Fruit fly (Drosophila melanogaster): ENCODE results near the gene CG43145.

The CG43145 gene

DNA sequence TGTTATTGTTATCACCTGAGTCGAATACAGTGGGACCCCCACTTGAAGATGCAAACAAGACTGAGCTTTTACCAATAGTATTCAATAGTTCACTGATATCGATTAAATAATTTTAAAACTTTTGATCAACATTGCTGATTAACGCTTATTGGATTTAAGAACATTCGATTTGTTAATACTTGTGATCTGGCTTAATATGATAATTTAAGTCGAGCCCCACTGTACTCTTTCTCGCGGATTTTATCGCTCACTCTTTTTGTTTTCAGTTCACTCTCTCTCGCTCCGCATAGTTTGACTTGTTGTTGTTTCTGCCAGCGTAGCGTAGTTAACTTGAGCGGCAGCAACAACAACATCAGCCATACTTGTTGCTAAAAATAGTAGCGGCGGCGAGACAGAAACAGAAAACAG lies 45.9 kb upstream of the CG43145 start (continued):
- TF ChIP-seq slbo (GFP tag; IDR thresholded peaks at IDR 0.05) (peak; percentile 98), NC2α (GFP tag; optimal IDR thresholded peaks at IDR 0.05) (peak; percentile 96), vnd (GFP tag; IDR thresholded peaks at IDR 0.05; ENCODE audit: partially characterized antibody) (no peak), wdn (GFP tag; IDR thresholded peaks at IDR 0.05) (peak; percentile 97), CG17385 (GFP tag; optimal IDR thresholded peaks at IDR 0.05) (peak; percentile 97), CG10979 (tag; optimal IDR thresholded peaks at IDR 0.05) (peak; percentile 98), slou (GFP tag; optimal IDR thresholded peaks at IDR 0.05) (peak; percentile 92), fd96Cb (tag; optimal IDR thresholded peaks at IDR 0.05) (peak; percentile 98), Ptx1 (GFP tag; IDR thresholded peaks at IDR 0.05) (peak; percentile 98), Stat92E (GFP tag; optimal IDR thresholded peaks at IDR 0.05) (peak in 1 of 3 experiments; percentile 98), CG31365 (tag; optimal IDR thresholded peaks at IDR 0.05) (peak; percentile 93), CG14050 (GFP tag; IDR thresholded peaks at IDR 0.05) (peak; percentile 97), D19B (GFP tag; optimal IDR thresholded peaks at IDR 0.05) (peak; percentile 93), CG10366 (GFP tag; IDR thresholded peaks at IDR 0.05) (peak; percentile 98), dysf (GFP tag; IDR thresholded peaks at IDR 0.05) (peak; percentile 99), Ravus (GFP tag; IDR thresholded peaks at IDR 0.05) (peak; percentile 94), fd102C (GFP tag; optimal IDR thresholded peaks at IDR 0.05) (peak; percentile 69), grau (tag; optimal IDR thresholded peaks at IDR 0.05) (peak; percentile 100), Blimp-1 (GFP tag; optimal IDR thresholded peaks at IDR 0.05) (peak; percentile 97), CG12299 (tag; optimal IDR thresholded peaks at IDR 0.05) (peak; percentile 98), NFAT (GFP tag; IDR thresholded peaks at IDR 0.05) (peak; percentile 98), unc-4 (GFP tag; IDR thresholded peaks at IDR 0.05; ENCODE audit: partially characterized antibody) (peak; percentile 31; the same call in 1 of the 2 replicates), CG2678 (tag; optimal IDR thresholded peaks at IDR 0.05) (peak; percentile 99), CG7357 (GFP tag; IDR thresholded peaks at IDR 0.05) (peak; percentile 92), ems (GFP tag; optimal IDR thresholded peaks at IDR 0.05) (peak; percentile 98), jumu (GFP tag; optimal IDR thresholded peaks at IDR 0.05) (peak; percentile 98), knrl (GFP tag; IDR thresholded peaks at IDR 0.05; ENCODE audit: partially characterized antibody) (no peak), CG6813 (GFP tag; optimal IDR thresholded peaks at IDR 0.05) (peak; percentile 98), Dek (tag; optimal IDR thresholded peaks at IDR 0.05) (peak; percentile 98), Aef1 (GFP tag; IDR thresholded peaks at IDR 0.05) (peak; percentile 97), odd (GFP tag; optimal IDR thresholded peaks at IDR 0.05) (peak; percentile 98), pzg (GFP tag; optimal IDR thresholded peaks at IDR 0.05) (peak; percentile 34), pros (GFP tag; optimal IDR thresholded peaks at IDR 0.05) (peak; percentile 88), MTF-1 (GFP tag; optimal IDR thresholded peaks at IDR 0.05; ENCODE audit: borderline replicate concordance) (peak; percentile 95), tio (GFP tag; optimal IDR thresholded peaks at IDR 0.05) (peak; percentile 95), pho (GFP tag; optimal IDR thresholded peaks at IDR 0.05) (peak; percentile 99), YL-1 (GFP tag; optimal IDR thresholded peaks at IDR 0.05) (peak; percentile 91), CG31388 (GFP tag; optimal IDR thresholded peaks at IDR 0.05) (peak; percentile 94), dati (GFP tag; IDR thresholded peaks at IDR 0.05) (peak; percentile 93), CG32767 (GFP tag; IDR thresholded peaks at IDR 0.05) (peak; percentile 97), dimm (GFP tag; IDR thresholded peaks at IDR 0.05) (peak; percentile 95), pita (GFP tag; optimal IDR thresholded peaks at IDR 0.05) (no peak), CG17361 (GFP tag; IDR thresholded peaks at IDR 0.05) (peak; percentile 98), sens (GFP tag) (peak; percentile 100), zen2 (GFP tag; IDR thresholded peaks at IDR 0.05; ENCODE audit: partially characterized antibody) (no peak), CG6254 (GFP tag; optimal IDR thresholded peaks at IDR 0.05) (peak; percentile 96), pnt (GFP tag; optimal IDR thresholded peaks at IDR 0.05) (peak; percentile 98), cg (GFP tag; optimal IDR thresholded peaks at IDR 0.05) (no peak), CG8290 (GFP tag; optimal IDR thresholded peaks at IDR 0.05) (peak; percentile 97), CG8290 (tag; optimal IDR thresholded peaks at IDR 0.05) (peak; percentile 88 to 99), CG10959 (GFP tag; IDR thresholded peaks at IDR 0.05) (peak; percentile 97)
